Worm (Caenorhabditis elegans) whole organism, young adult: ENCODE results near the gene F55G11.8.

Source experiments
- B0035.1 ChIP-seq: sonication (generic microtip); optimal IDR thresholded peaks from 2 replicates; lab custom pipeline; 2016; ENCODE audit warnings: missing genetic modification characterization, mild to moderate bottlenecking, missing compliant biosample characterization, missing genotype, missing genetic modification reagents
- C17E4.6 ChIP-seq: fragments of 200-800 bp; sonication (Bioruptor generic); IDR thresholded peaks from 2 replicates; pipeline ENCODE4 v1.3.6; 2022; ENCODE audit warnings: missing genetic modification reagents, missing genetic modification characterization, missing compliant biosample characterization
- F52B5.7 ChIP-seq: sonication (generic microtip); optimal IDR thresholded peaks from 2 replicates; lab custom pipeline; 2016; ENCODE audit warnings: mild to moderate bottlenecking, missing genetic modification characterization, missing compliant biosample characterization
- F55B11.4 ChIP-seq: sonication (generic microtip); optimal IDR thresholded peaks from 2 replicates; lab custom pipeline; 2016; ENCODE audit warnings: missing compliant biosample characterization, missing genetic modification characterization, borderline replicate concordance; ENCODE audit not compliant: insufficient read depth
- K11D2.4 ChIP-seq: fragments of 200-800 bp; sonication (Bioruptor generic); IDR thresholded peaks from 2 replicates; pipeline ENCODE4 v1.3.6; 2022; ENCODE audit warnings: missing genetic modification reagents, missing genetic modification characterization, missing compliant biosample characterization
- Y53F4B.3 ChIP-seq: fragments of 200-800 bp; sonication (Bioruptor generic); IDR thresholded peaks from 2 replicates; pipeline ENCODE4 v1.3.6; 2022; ENCODE audit warnings: missing genetic modification reagents, missing genetic modification characterization, missing compliant biosample characterization
- Y67H2A.10 ChIP-seq: fragments of 200-800 bp; sonication (Bioruptor generic); conservative IDR thresholded peaks from 2 replicates; pipeline ENCODE4 v1.3.6; 2022; ENCODE audit warnings: missing genetic modification reagents, missing genetic modification characterization, missing compliant biosample characterization
- Y79H2A.3 ChIP-seq: fragments of 200-800 bp; sonication (Bioruptor generic); conservative IDR thresholded peaks from 2 replicates; pipeline ENCODE4 v1.3.6; 2022; ENCODE audit warnings: missing genetic modification reagents, missing genetic modification characterization, missing compliant biosample characterization
- ama-1 ChIP-seq, 3 experiments: fragments of 150-350 bp in 1 of 3; sonication (generic microtip) in 2 of 3; optimal IDR thresholded peaks; 2 replicates each; lab custom pipeline; 2014 to 2018; ENCODE audit warnings: missing biosample characterization in 2 of 3, missing genetic modification characterization in 2 of 3, missing genetic modification reagents in 2 of 3
- aptf-2 ChIP-seq: fragments of 200-800 bp; sonication (Bioruptor generic); conservative IDR thresholded peaks from 2 replicates; pipeline ENCODE4 v1.3.6; 2022; ENCODE audit warnings: missing genetic modification reagents, missing genetic modification characterization, missing compliant biosample characterization
- attf-6 ChIP-seq: fragments of 200-800 bp; sonication (Bioruptor generic); IDR thresholded peaks from 2 replicates; pipeline ENCODE4 v1.3.6; 2022; ENCODE audit warnings: missing genetic modification reagents, missing genetic modification characterization, missing compliant biosample characterization
- ccch-3 ChIP-seq: fragments of 200-800 bp; sonication (Bioruptor generic); optimal IDR thresholded peaks from 2 replicates; lab custom pipeline; 2018; ENCODE audit warnings: mild to moderate bottlenecking, missing genetic modification characterization, missing compliant biosample characterization
- dpff-1 ChIP-seq: sonication (generic microtip); optimal IDR thresholded peaks from 2 replicates; lab custom pipeline; 2017; ENCODE audit warnings: mild to moderate bottlenecking, missing genetic modification characterization, missing compliant biosample characterization
- egl-18 ChIP-seq: fragments of 200-800 bp; sonication (Bioruptor generic); IDR thresholded peaks from 2 replicates; pipeline ENCODE4 v1.3.6; 2022; ENCODE audit warnings: missing genetic modification reagents, missing genetic modification characterization, missing compliant biosample characterization
- fkh-3 ChIP-seq: sonication (generic microtip); optimal IDR thresholded peaks from 2 replicates; lab custom pipeline; 2016; ENCODE audit warnings: mild to moderate bottlenecking, missing genetic modification characterization, missing compliant biosample characterization
- hlh-26 ChIP-seq: fragments of 200-800 bp; sonication (Bioruptor generic); conservative IDR thresholded peaks from 2 replicates; pipeline ENCODE4 v1.3.6; 2022; ENCODE audit warnings: missing genetic modification reagents, missing genetic modification characterization, missing compliant biosample characterization
- hmg-20 ChIP-seq: fragments of 200-800 bp; sonication (Bioruptor generic); IDR thresholded peaks from 2 replicates; pipeline ENCODE4 v1.3.6; 2022; ENCODE audit warnings: missing genetic modification reagents, missing genetic modification characterization, missing compliant biosample characterization
- lin-26 ChIP-seq: fragments of 200-800 bp; sonication (Bioruptor generic); IDR thresholded peaks from 2 replicates; pipeline ENCODE4 v1.3.6; 2022; ENCODE audit warnings: missing genetic modification reagents, missing genetic modification characterization, missing compliant biosample characterization
- madf-8 ChIP-seq: fragments of 200-800 bp; sonication (Bioruptor generic); conservative IDR thresholded peaks from 2 replicates; pipeline ENCODE4 v1.3.6; 2022; ENCODE audit warnings: missing genetic modification reagents, missing genetic modification characterization, missing compliant biosample characterization
- mcd-1 ChIP-seq: fragments of 200-800 bp; sonication (Bioruptor generic); IDR thresholded peaks from 2 replicates; pipeline ENCODE4 v1.3.6; 2022; ENCODE audit warnings: missing genetic modification reagents, missing genetic modification characterization, missing compliant biosample characterization
- mel-28 ChIP-seq: sonication (generic microtip); optimal IDR thresholded peaks from 2 replicates; lab custom pipeline; 2016; ENCODE audit warnings: borderline replicate concordance, mild to moderate bottlenecking, missing genetic modification characterization, missing compliant biosample characterization
- nhr-80 ChIP-seq: sonication (generic microtip); optimal IDR thresholded peaks from 2 replicates; lab custom pipeline; 2016; ENCODE audit warnings: missing genetic modification characterization, missing compliant biosample characterization
- somi-1 ChIP-seq: fragments of 200-800 bp; sonication (Bioruptor generic); optimal IDR thresholded peaks from 2 replicates; lab custom pipeline; 2018; ENCODE audit warnings: mild to moderate bottlenecking, missing genetic modification characterization, missing compliant biosample characterization
- tbp1 ChIP-seq: fragments of 200-800 bp; sonication (Bioruptor generic); optimal IDR thresholded peaks from 2 replicates; lab custom pipeline; 2018; ENCODE audit warnings: mild to moderate bottlenecking, missing genetic modification characterization, missing compliant biosample characterization
- tbx-9 ChIP-seq: sonication (generic microtip); optimal IDR thresholded peaks from 2 replicates; lab custom pipeline; 2016; ENCODE audit warnings: borderline replicate concordance, missing genetic modification characterization, inconsistent platforms, missing compliant biosample characterization
- unc-130 ChIP-seq: sonication (generic microtip); optimal IDR thresholded peaks from 2 replicates; lab custom pipeline; 2016; ENCODE audit warnings: missing genetic modification reagents, missing genetic modification characterization, missing compliant biosample characterization
- ztf-28 ChIP-seq: fragments of 200-800 bp; sonication (Bioruptor generic); IDR thresholded peaks from 2 replicates; pipeline ENCODE4 v1.3.6; 2022; ENCODE audit warnings: missing genetic modification reagents, missing genetic modification characterization, missing compliant biosample characterization
- ztf-3 ChIP-seq: fragments of 200-800 bp; sonication (Bioruptor generic); optimal IDR thresholded peaks from 2 replicates; lab custom pipeline; 2018; ENCODE audit warnings: mild to moderate bottlenecking, missing genetic modification characterization, missing compliant biosample characterization

The F55G11.8 gene

ce11 chrIV:12967303-12967702 lies 4.7 kb downstream of the F55G11.8 start (continued):
- TF ChIP-seq mel-28 (tag; lab: Kevin White, UChicago) = no peak

ce11 chrIV:12969141-12969540 lies 6.5 kb downstream of the F55G11.8 start, which contains the start of gene F55G11.2:
F55G11.2 (minus strand) TSS chrIV:12969289.
- TF ChIP-seq Y67H2A.10 (GFP tag; lab: Robert Waterston, UW) (no peak), nhr-80 (peak; percentile 55), attf-6 (GFP tag; lab: Robert Waterston, UW) (no peak), F55B11.4 (no peak)

ce11 chrIV:12971994-12972520 lies 9.4 kb downstream of the F55G11.8 start:
- no peak for TF ChIP-seq B0035.1
- peak; percentile 59 for TF ChIP-seq nhr-80

ce11 chrIV:12972780-12973179 lies 10.2 kb downstream of the F55G11.8 start:
- TF ChIP-seq hlh-26 (GFP tag; lab: Robert Waterston, UW) = no peak
- TF ChIP-seq egl-18 (GFP tag; lab: Robert Waterston, UW) = no peak
- no peak for TF ChIP-seq lin-26
- no peak for TF ChIP-seq dpff-1 (tag; lab: Kevin White, UChicago)
- TF ChIP-seq madf-8 (GFP tag; lab: Robert Waterston, UW) = no peak
- no peak for TF ChIP-seq ama-1 (optimal IDR thresholded peaks at IDR 0.05; lab: Kevin White, UChicago)
- TF ChIP-seq ama-1 (GFP tag; optimal IDR thresholded peaks at IDR 0.05; lab: Kevin White, UChicago) = no peak
- no peak for TF ChIP-seq Y79H2A.3 (GFP tag; lab: Robert Waterston, UW)
- TF ChIP-seq ccch-3 (GFP tag; lab: Kevin White, UChicago) = no peak
- TF ChIP-seq F52B5.7 (tag; lab: Kevin White, UChicago) = no peak
- no peak for TF ChIP-seq tbx-9
- TF ChIP-seq tbp1 (GFP tag; lab: Kevin White, UChicago) = no peak
- TF ChIP-seq fkh-3 (tag; lab: Kevin White, UChicago) = no peak
- TF ChIP-seq ztf-3 (GFP tag; lab: Kevin White, UChicago) = no peak
- TF ChIP-seq hmg-20 (GFP tag; lab: Robert Waterston, UW) = no peak
- TF ChIP-seq ztf-28 = no peak
- TF ChIP-seq C17E4.6 (GFP tag; lab: Robert Waterston, UW) = no peak

DNA sequence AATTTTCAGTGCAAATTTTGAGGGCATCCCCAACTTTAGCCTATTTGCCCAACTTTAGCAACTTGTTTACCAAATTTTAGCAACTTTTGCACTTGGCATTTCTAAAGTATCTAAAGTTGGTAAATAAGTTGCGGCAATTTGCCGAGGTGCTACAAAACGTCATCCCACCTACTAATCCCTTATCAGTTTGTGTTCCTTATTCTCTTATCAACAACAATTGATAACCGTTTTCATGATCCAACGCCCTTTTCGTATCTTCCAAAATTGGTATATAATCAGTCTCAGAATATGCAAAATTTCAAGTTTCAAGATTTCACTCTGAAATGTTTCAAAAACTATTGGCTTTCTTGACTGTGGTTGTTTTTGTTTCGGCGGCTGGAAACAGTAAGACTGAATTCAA lies 10.7 kb downstream of the F55G11.8 start, which contains the start of gene F55G11.4:
Gene F55G11.4, plus strand, starts transcription at position 289 of the 400 bp plus-strand sequence.
- TF ChIP-seq mcd-1 (GFP tag; lab: Robert Waterston, UW) (no peak), Y53F4B.3 (GFP tag; lab: Robert Waterston, UW) (no peak), aptf-2 (GFP tag; lab: Robert Waterston, UW) (no peak)

DNA sequence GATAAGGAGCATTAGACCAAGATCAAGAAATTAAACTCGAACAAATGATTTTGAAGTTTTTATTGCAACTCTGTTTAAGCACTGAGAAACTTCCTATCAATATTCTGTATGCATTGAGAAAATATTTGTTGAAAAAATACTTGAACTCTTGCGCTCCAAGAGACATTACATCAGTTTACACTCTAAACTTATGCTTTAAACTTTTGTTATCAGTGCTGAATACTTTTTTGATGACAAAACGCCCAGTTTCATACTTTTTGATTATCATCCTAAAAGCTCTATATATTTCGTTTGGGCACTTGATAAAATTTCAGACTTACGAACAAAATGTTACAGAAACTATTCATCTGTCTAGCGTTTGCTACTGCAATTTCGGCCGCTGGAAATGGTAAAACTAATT lies 13.4 kb downstream of the F55G11.8 start, which contains the start of gene dod-17:
Gene dod-17, plus strand, starts transcription at position 323 of the 400 bp plus-strand sequence.
- TF ChIP-seq K11D2.4 (GFP tag; lab: Robert Waterston, UW) = no peak
- TF ChIP-seq dpff-1 (tag; lab: Kevin White, UChicago) = no peak
- no peak for TF ChIP-seq somi-1 (GFP tag; lab: Kevin White, UChicago)

- TF ChIP-seq unc-130 = no peak
Measured at ce11 chrIV:12977650-12978049, 15.0 kb downstream of the F55G11.8 start.
